Fruit fly (Drosophila melanogaster): ENCODE results near the gene Hpf1.

Gene Hpf1

DNA sequence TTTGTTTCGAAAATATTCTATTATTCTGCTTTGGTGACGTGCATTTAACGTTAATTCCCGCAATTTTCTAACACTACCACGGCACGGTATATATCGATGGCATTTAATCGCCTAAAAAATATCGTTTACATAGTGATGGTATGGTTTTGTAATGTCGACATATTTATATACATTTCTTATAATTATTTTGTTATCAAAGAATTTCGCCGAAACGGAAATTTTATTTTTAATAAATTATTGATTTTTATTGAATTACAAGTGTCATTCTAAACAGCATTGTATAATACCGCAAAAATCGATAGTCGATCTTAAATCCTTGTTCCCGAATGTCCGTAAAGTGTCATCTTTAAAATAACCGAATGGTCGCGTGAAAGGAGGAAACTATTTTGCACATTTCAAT lies 32.8 kb downstream of the Hpf1 start, which contains the start of the genes Sec20 and dgrn (continued):
- TF ChIP-seq lbe (GFP tag; optimal IDR thresholded peaks at IDR 0.05) (peak; percentile 83), CG4424 (GFP tag; optimal IDR thresholded peaks at IDR 0.05) (peak; percentile 74), gsb (GFP tag; IDR thresholded peaks at IDR 0.05) (no peak), abd-A (tag; optimal IDR thresholded peaks at IDR 0.05) (no peak), CG1233 (GFP tag; optimal IDR thresholded peaks at IDR 0.05) (peak; percentile 13), prd (optimal IDR thresholded peaks at IDR 0.05) (no peak), prd (GFP tag; IDR thresholded peaks at IDR 0.05) (peak; percentile 75), sim (GFP tag; IDR thresholded peaks at IDR 0.05) (no peak), Sin3A (optimal IDR thresholded peaks at IDR 0.05) (peak; percentile 40), zen (tag; optimal IDR thresholded peaks at IDR 0.05) (peak; percentile 69), gcm (GFP tag; optimal IDR thresholded peaks at IDR 0.05) (peak; percentile 61), CG10431 (GFP tag; optimal IDR thresholded peaks at IDR 0.05) (no peak), al (GFP tag; IDR thresholded peaks at IDR 0.05) (peak; percentile 47; the same call in 1 of the 2 replicates), CG11696 (GFP tag; IDR thresholded peaks at IDR 0.05) (no peak), CG7963 (GFP tag; IDR thresholded peaks at IDR 0.05; ENCODE audit: partially characterized antibody) (peak; percentile 84), Blimp-1 (GFP tag; optimal IDR thresholded peaks at IDR 0.05) (peak; percentile 61), PHDP (tag; optimal IDR thresholded peaks at IDR 0.05) (peak; percentile 77), Tbp (GFP tag; optimal IDR thresholded peaks at IDR 0.05) (no peak), salm (tag; optimal IDR thresholded peaks at IDR 0.05) (no peak), gt (GFP tag; IDR thresholded peaks at IDR 0.05) (no peak), Jarid2 (GFP tag; optimal IDR thresholded peaks at IDR 0.05) (no peak), sob (GFP tag; IDR thresholded peaks at IDR 0.05) (peak; percentile 74), CG10543 (GFP tag; optimal IDR thresholded peaks at IDR 0.05) (peak; percentile 53), Elba2 (GFP tag; optimal IDR thresholded peaks at IDR 0.05) (no peak), Trl (optimal IDR thresholded peaks at IDR 0.05) (no peak), Trl (GFP tag; optimal IDR thresholded peaks at IDR 0.05) (peak; percentile 14), CG10274 (GFP tag; optimal IDR thresholded peaks at IDR 0.05) (no peak), CG2875 (GFP tag; optimal IDR thresholded peaks at IDR 0.05) (no peak), Oaz (GFP tag; IDR thresholded peaks at IDR 0.05) (no peak), CG7271 (tag; optimal IDR thresholded peaks at IDR 0.05) (peak; percentile 50), BtbVII (GFP tag; optimal IDR thresholded peaks at IDR 0.05) (no peak), CG17612 (GFP tag; IDR thresholded peaks at IDR 0.05) (no peak), CG11247 (GFP tag; IDR thresholded peaks at IDR 0.05) (peak; percentile 74), Doc3 (GFP tag; IDR thresholded peaks at IDR 0.05; ENCODE audit: partially characterized antibody) (peak; percentile 91), caup (GFP tag; optimal IDR thresholded peaks at IDR 0.05; ENCODE audit: severe bottlenecking) (peak; percentile 54), kni (GFP tag; optimal IDR thresholded peaks at IDR 0.05) (no peak), eyg (GFP tag; optimal IDR thresholded peaks at IDR 0.05) (no peak), crol (GFP tag; IDR thresholded peaks at IDR 0.05) (no peak), Antp (GFP tag; optimal IDR thresholded peaks at IDR 0.05) (no peak), Gug (GFP tag; IDR thresholded peaks at IDR 0.05) (peak; percentile 52; the same call in 2 of the 4 replicates), CG2116 (GFP tag; optimal IDR thresholded peaks at IDR 0.05) (peak; percentile 81), esg (GFP tag; conservative IDR thresholded peaks at IDR 0.05) (0 out of 2 replicates have a peak, but pooled peaks have one; percentile 37), lmd (GFP tag; IDR thresholded peaks at IDR 0.05) (peak; percentile 30; the same call in 1 of the 2 replicates), CG1529 (GFP tag; optimal IDR thresholded peaks at IDR 0.05) (no peak), cato (GFP tag; optimal IDR thresholded peaks at IDR 0.05; ENCODE audit: borderline replicate concordance) (peak; percentile 50), ham (GFP tag; IDR thresholded peaks at IDR 0.05) (no peak), CG16813 (GFP tag; IDR thresholded peaks at IDR 0.05; ENCODE audit: partially characterized antibody) (peak; percentile 96), CG9817 (tag; optimal IDR thresholded peaks at IDR 0.05) (peak; percentile 66), Lpt (GFP tag; optimal IDR thresholded peaks at IDR 0.05) (no peak), tio (GFP tag; optimal IDR thresholded peaks at IDR 0.05) (no peak), CG3847 (GFP tag; IDR thresholded peaks at IDR 0.05) (peak; percentile 77), trem (tag; optimal IDR thresholded peaks at IDR 0.05) (peak; percentile 95)

Data from whole organism, embryonic.